Fruit fly (Drosophila melanogaster) whole organism: ENCODE results near the gene RpL36A.

Experiments used
- CG8478 ChIP-seq: fragments of >200 bp; optimal IDR thresholded peaks from 2 replicates; lab custom pipeline; 2018; ENCODE audit warnings: inconsistent platforms
- EcR ChIP-seq, 2 experiments: fragments of >200 bp; optimal IDR thresholded peaks; 2 replicates each; lab custom pipeline; 2017; ENCODE audit warnings: missing biosample characterization in 2 of 2, missing genetic modification characterization in 2 of 2, missing genetic modification reagents in 2 of 2
- pan ChIP-seq: fragments of >200 bp; optimal IDR thresholded peaks from 2 replicates; lab custom pipeline; 2017
- psq ChIP-seq: fragments of >200 bp; optimal IDR thresholded peaks from 2 replicates; lab custom pipeline; 2017
- usp ChIP-seq: fragments of >200 bp; optimal IDR thresholded peaks from 2 replicates; lab custom pipeline; 2017; ENCODE audit warnings: missing biosample characterization, missing genetic modification characterization, mixed read lengths

DNA sequence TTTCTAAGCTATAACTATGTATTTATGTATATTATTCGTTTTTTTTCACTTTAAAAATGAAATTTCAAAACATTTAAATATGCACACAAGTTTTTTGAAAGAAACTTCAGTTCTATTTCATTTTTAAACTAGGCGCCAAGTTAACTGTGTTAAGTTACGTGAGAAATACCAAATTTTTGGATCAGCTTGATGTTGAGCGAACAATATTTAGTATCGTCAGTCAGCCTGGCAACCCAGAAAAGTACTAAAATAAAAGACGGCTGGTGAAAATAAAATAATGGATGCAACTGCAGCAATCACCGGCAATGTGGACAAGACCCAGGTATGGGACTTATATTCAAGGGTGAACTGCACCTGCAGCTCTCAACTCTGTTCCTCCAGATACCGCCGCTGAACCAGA, 1.8 kb downstream of the RpL36A start, which contains the start of gene CCDC53:
- TF ChIP-seq usp (GFP tag; lab: Kevin White, UChicago) (no peak), pan (lab: Kevin White, UChicago) (no peak), EcR (GFP tag; optimal IDR thresholded peaks at IDR 0.05; lab: Kevin White, UChicago) (no peak), psq (lab: Kevin White, UChicago) (no peak), CG8478 (lab: Kevin White, UChicago) (no peak)
